Worm (Caenorhabditis elegans) whole organism, L4 larva: ENCODE data around the gene R09F10.5.

Source experiments
- T26A8.4 ChIP-seq: fragments of 200-800 bp; sonication (Bioruptor generic); IDR thresholded peaks from 2 replicates; pipeline ENCODE4 v1.3.6; 2022; ENCODE audit warnings: missing genetic modification characterization, missing compliant biosample characterization
- Y75B8A.6 ChIP-seq: fragments of 200-800 bp; sonication (Bioruptor generic); IDR thresholded peaks from 2 replicates; pipeline ENCODE4 v1.3.6; 2022; ENCODE audit warnings: missing genetic modification reagents, missing genetic modification characterization, missing compliant biosample characterization
- fkh-10 ChIP-seq: fragments of 150-350 bp; optimal IDR thresholded peaks from 2 replicates; lab custom pipeline; 2014; ENCODE audit warnings: missing biosample characterization, missing genetic modification reagents, missing genetic modification characterization
- nhr-11 ChIP-seq: fragments of 150-350 bp; optimal IDR thresholded peaks from 2 replicates; lab custom pipeline; 2014; ENCODE audit warnings: missing biosample characterization, missing genetic modification characterization
- pha-4 ChIP-seq, 2 experiments: fragments of 150-350 bp in 1 of 2; fragments of 200-800 bp in 1 of 2; sonication (Bioruptor generic) in 1 of 2; IDR thresholded peaks in 1 of 2; optimal IDR thresholded peaks in 1 of 2; 2 replicates each; pipeline versions ENCODE4 v1.3.6 to Lab custom; 2014 to 2022; ENCODE audit warnings: missing genetic modification characterization in 2 of 2, missing genetic modification reagents in 2 of 2, missing biosample characterization in 1 of 2, missing compliant biosample characterization in 1 of 2

DNA sequence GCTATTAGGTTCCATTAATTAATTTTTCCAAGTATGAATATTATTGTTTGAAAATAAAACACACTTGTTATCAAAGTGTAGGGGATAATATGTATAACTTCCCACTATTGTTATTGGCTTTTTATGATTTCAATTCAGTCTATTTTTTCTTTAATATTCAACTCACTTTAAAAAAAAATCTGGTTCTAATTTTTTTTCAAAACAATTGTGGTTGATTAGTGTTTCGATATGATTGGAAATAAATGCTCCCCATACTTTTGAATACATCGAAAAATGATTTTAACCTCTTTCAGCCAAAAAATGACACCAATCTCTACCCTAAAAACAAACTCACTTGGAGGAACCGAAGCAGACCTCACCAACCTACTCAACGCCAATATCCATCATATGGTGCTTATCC, 32.9 kb upstream of the R09F10.5 start, which contains the start of gene F55E10.2:
- TF ChIP-seq Y75B8A.6 (GFP tag; lab: Robert Waterston, UW), result no peak
- TF ChIP-seq nhr-11 (tag; lab: Kevin White, UChicago), result no peak
- no peak for TF ChIP-seq pha-4 (GFP tag; IDR thresholded peaks at IDR 0.05; lab: Robert Waterston, UW)
- TF ChIP-seq pha-4 (tag; optimal IDR thresholded peaks at IDR 0.05; lab: Kevin White, UChicago), result no peak
- no peak for TF ChIP-seq fkh-10 (GFP tag; lab: Kevin White, UChicago)
- TF ChIP-seq T26A8.4 (GFP tag; lab: Robert Waterston, UW), result no peak
